Worm (Caenorhabditis elegans) whole organism, L3 larva: ENCODE data around the gene lgc-56.
A peak's percentile ranks its signal among the peaks of the same experiment; 100 is the strongest.

Experiments used
- ZK546.5 ChIP-seq: sonication (generic microtip); optimal IDR thresholded peaks from 2 replicates; lab custom pipeline; 2017; ENCODE audit warnings: missing biosample characterization, missing genetic modification characterization
- ama-1 ChIP-seq: fragments of 150-350 bp; optimal IDR thresholded peaks from 2 replicates; lab custom pipeline; 2018
- ceh-16 ChIP-seq: sonication (generic microtip); optimal IDR thresholded peaks from 2 replicates; lab custom pipeline; 2017; ENCODE audit warnings: missing biosample characterization, missing genetic modification characterization
- ceh-28 ChIP-seq: fragments of 150-350 bp; optimal IDR thresholded peaks from 2 replicates; lab custom pipeline; 2014; ENCODE audit warnings: missing biosample characterization, missing genetic modification reagents, missing genetic modification characterization
- ceh-9 ChIP-seq: sonication (generic microtip); optimal IDR thresholded peaks from 2 replicates; lab custom pipeline; 2018; ENCODE audit warnings: missing biosample characterization, missing genetic modification characterization
- daf-12 ChIP-seq: fragments of 150-350 bp; optimal IDR thresholded peaks from 2 replicates; lab custom pipeline; 2014; ENCODE audit warnings: missing biosample characterization, missing genetic modification reagents, missing genetic modification characterization
- egl-5 ChIP-seq: fragments of 150-350 bp; optimal IDR thresholded peaks from 2 replicates; lab custom pipeline; 2017; ENCODE audit warnings: missing biosample characterization, missing genetic modification reagents, missing genetic modification characterization, inconsistent platforms
- elt-2 ChIP-seq: sonication (generic microtip); optimal IDR thresholded peaks from 2 replicates; lab custom pipeline; 2016; ENCODE audit warnings: missing genetic modification reagents, mild to moderate bottlenecking, missing genetic modification characterization, missing compliant biosample characterization
- elt-3 ChIP-seq, 3 experiments: fragments of 150-350 bp in 1 of 3; sonication (generic microtip) in 2 of 3; optimal IDR thresholded peaks; 2 replicates in 2 of 3; 4 replicates in 1 of 3; lab custom pipeline; 2014 to 2017; ENCODE audit warnings: missing biosample characterization in 3 of 3, missing genetic modification characterization in 3 of 3
- eor-1 ChIP-seq, 2 experiments: fragments of 150-350 bp; optimal IDR thresholded peaks; 2 replicates each; lab custom pipeline; 2014 to 2018; ENCODE audit warnings: missing biosample characterization in 2 of 2, missing genetic modification characterization in 2 of 2
- fkh-10 ChIP-seq: sonication (generic microtip); optimal IDR thresholded peaks from 2 replicates; lab custom pipeline; 2017; ENCODE audit warnings: missing biosample characterization, missing genetic modification reagents, missing genetic modification characterization
- fkh-2 ChIP-seq: fragments of 150-350 bp; optimal IDR thresholded peaks from 2 replicates; lab custom pipeline; 2014; ENCODE audit warnings: missing biosample characterization, missing genetic modification reagents, missing genetic modification characterization
- hmg-11 ChIP-seq: sonication (generic microtip); optimal IDR thresholded peaks from 2 replicates; lab custom pipeline; 2016; ENCODE audit warnings: missing genetic modification characterization, missing compliant biosample characterization
- lin-15B ChIP-seq: fragments of 150-350 bp; optimal IDR thresholded peaks from 2 replicates; lab custom pipeline; 2014; ENCODE audit warnings: missing biosample characterization, missing genetic modification characterization
- lin-39 ChIP-seq: fragments of 150-350 bp; optimal IDR thresholded peaks from 2 replicates; lab custom pipeline; 2018; ENCODE audit warnings: missing biosample characterization, missing genetic modification reagents, missing genetic modification characterization
- lsy-12 ChIP-seq: sonication (generic microtip); optimal IDR thresholded peaks from 2 replicates; lab custom pipeline; 2016; ENCODE audit warnings: mild to moderate bottlenecking, missing genetic modification characterization, missing compliant biosample characterization
- mdl-1 ChIP-seq: fragments of 150-350 bp; optimal IDR thresholded peaks from 2 replicates; lab custom pipeline; 2014; ENCODE audit warnings: missing biosample characterization, missing genetic modification characterization
- nhr-11 ChIP-seq: fragments of 150-350 bp; optimal IDR thresholded peaks from 2 replicates; lab custom pipeline; 2014; ENCODE audit warnings: missing biosample characterization, missing genetic modification characterization
- nhr-12 ChIP-seq: fragments of 150-350 bp; optimal IDR thresholded peaks from 2 replicates; lab custom pipeline; 2014; ENCODE audit warnings: missing biosample characterization, missing genetic modification characterization
- nhr-23 ChIP-seq: fragments of 150-350 bp; optimal IDR thresholded peaks from 2 replicates; lab custom pipeline; 2014; ENCODE audit warnings: missing biosample characterization, missing genetic modification reagents, missing genetic modification characterization
- nhr-237 ChIP-seq: fragments of 150-350 bp; optimal IDR thresholded peaks from 2 replicates; lab custom pipeline; 2014; ENCODE audit warnings: missing biosample characterization, missing genetic modification characterization
- nhr-28 ChIP-seq: fragments of 150-350 bp; optimal IDR thresholded peaks from 2 replicates; lab custom pipeline; 2014; ENCODE audit warnings: missing biosample characterization, missing genetic modification characterization
- nhr-43 ChIP-seq: sonication (generic microtip); optimal IDR thresholded peaks from 2 replicates; lab custom pipeline; 2016; ENCODE audit warnings: mild to moderate bottlenecking, missing genetic modification characterization, missing compliant biosample characterization; ENCODE audit not compliant: poor library complexity, severe bottlenecking
- nhr-67 ChIP-seq: fragments of 150-350 bp; optimal IDR thresholded peaks from 2 replicates; lab custom pipeline; 2014; ENCODE audit warnings: missing biosample characterization, missing genetic modification characterization
- nhr-76 ChIP-seq: fragments of 150-350 bp; sonication (generic microtip); optimal IDR thresholded peaks from 5 replicates; lab custom pipeline; 2014; ENCODE audit warnings: missing biosample characterization, missing genetic modification characterization
- nhr-77 ChIP-seq: fragments of 150-350 bp; optimal IDR thresholded peaks from 2 replicates; lab custom pipeline; 2014; ENCODE audit warnings: missing biosample characterization, missing genetic modification characterization
- pha-4 ChIP-seq: fragments of 150-350 bp; optimal IDR thresholded peaks from 2 replicates; lab custom pipeline; 2014; ENCODE audit warnings: missing biosample characterization, missing genetic modification reagents, missing genetic modification characterization
- sea-2 ChIP-seq: fragments of 150-350 bp; sonication (generic microtip); optimal IDR thresholded peaks from 4 replicates; lab custom pipeline; 2014; ENCODE audit warnings: missing biosample characterization, missing genetic modification reagents, missing genetic modification characterization
- snpc-4 ChIP-seq: fragments of 150-350 bp; optimal IDR thresholded peaks from 2 replicates; lab custom pipeline; 2014; ENCODE audit warnings: missing biosample characterization, missing genetic modification characterization
- tbx-2 ChIP-seq: sonication (generic microtip); optimal IDR thresholded peaks from 2 replicates; lab custom pipeline; 2016; ENCODE audit warnings: mild to moderate bottlenecking, missing genetic modification characterization, missing compliant biosample characterization
- unc-39 ChIP-seq: sonication (generic microtip); optimal IDR thresholded peaks from 4 replicates; lab custom pipeline; 2017; ENCODE audit warnings: missing biosample characterization, missing genetic modification characterization
- unc-62 ChIP-seq: fragments of 150-350 bp; sonication (generic microtip); optimal IDR thresholded peaks from 4 replicates; lab custom pipeline; 2014; ENCODE audit warnings: missing biosample characterization, missing genetic modification reagents, missing genetic modification characterization
- zag-1 ChIP-seq: fragments of 150-350 bp; optimal IDR thresholded peaks from 2 replicates; lab custom pipeline; 2014; ENCODE audit warnings: missing biosample characterization, missing genetic modification characterization
- ztf-4 ChIP-seq: fragments of 150-350 bp; optimal IDR thresholded peaks from 2 replicates; lab custom pipeline; 2014; ENCODE audit warnings: missing biosample characterization, missing genetic modification characterization

The lgc-56 gene

DNA sequence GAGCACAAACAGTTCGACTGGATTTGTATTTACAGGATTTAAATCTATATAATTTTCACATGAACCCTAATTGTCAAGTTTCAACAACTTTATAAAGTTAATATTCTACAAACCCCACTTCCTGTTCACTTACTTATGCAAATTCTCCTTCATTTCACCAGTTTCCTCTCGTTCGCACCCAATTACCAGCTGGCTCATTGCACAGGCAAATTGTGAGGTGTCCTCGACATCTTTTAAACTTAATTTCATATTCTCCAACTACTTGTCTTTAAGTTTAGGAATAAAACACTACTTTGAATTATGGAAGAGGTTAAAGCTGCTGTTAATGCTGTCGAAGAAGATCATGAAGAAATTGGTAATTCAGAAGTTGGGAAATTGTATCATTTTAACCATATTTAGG, 42.3 kb downstream of the lgc-56 start, which contains the start of gene C27D6.1:
Gene C27D6.1, plus strand, starts transcription at position 301 of the 400 bp plus-strand sequence.
- TF ChIP-seq nhr-11 (tag; lab: Kevin White, UChicago) (no peak), unc-39 (tag; lab: Kevin White, UChicago) (no peak), nhr-237 (tag; lab: Kevin White, UChicago) (no peak), snpc-4 (no peak), ama-1 (lab: Kevin White, UChicago) (no peak)

DNA sequence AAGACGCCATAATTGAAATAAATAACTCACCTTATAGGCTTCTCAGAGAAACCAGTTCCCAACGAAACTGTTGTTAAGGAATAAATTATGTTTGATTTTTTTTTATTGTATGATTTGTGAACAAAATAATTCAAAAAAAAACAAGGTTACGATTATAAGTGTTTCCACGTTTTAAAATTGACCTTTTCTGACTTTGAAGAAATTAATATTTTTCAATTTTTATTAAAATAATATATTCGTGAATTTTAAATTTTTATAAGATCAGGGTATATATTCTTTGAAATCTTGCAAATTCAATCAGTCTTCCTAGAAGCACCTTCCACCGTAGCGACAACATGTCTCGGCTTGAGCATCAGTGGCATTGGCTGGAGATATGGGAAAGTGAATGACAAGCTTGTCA, 44.2 kb downstream of the lgc-56 start, which contains the start of gene C27D6.3:
Gene C27D6.3, minus strand, starts transcription at position 101 of the 400 bp plus-strand sequence.
- no peak for TF ChIP-seq ceh-16 (tag; lab: Kevin White, UChicago)
- TF ChIP-seq, all 47 proteins: peak for 0

ce11 chrII:5176934-5177333, 46.8 kb downstream of the lgc-56 start:
- TF ChIP-seq nhr-76 (no peak), hmg-11 (no peak), fkh-2 (tag; lab: Kevin White, UChicago) (no peak), ceh-9 (tag; lab: Kevin White, UChicago) (no peak), ama-1 (lab: Kevin White, UChicago) (no peak), ceh-16 (tag; lab: Kevin White, UChicago) (no peak), nhr-12 (tag; lab: Kevin White, UChicago) (no peak), nhr-23 (tag; lab: Kevin White, UChicago) (no peak), lsy-12 (tag; lab: Kevin White, UChicago) (no peak), lin-39 (no peak), ZK546.5 (tag; lab: Kevin White, UChicago) (no peak), nhr-11 (tag; lab: Kevin White, UChicago) (no peak)

DNA sequence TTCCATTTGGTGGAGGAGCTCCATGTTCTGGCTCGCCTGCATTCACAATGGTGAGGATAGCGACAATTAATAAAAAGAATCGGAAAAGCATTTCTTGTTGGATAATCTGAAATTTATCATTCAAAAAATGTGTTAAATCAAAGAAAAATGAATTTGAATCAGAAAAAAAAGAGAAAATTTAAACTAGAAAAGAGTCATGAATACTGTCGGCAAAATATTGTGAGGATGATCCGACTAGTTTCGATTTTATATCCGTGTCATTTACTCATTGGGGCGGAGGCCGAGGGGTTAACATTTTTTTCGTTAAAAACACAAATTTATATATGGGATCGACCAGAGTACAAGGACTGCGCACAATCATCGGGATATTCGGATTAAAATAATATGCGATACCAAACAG, 47.7 kb downstream of the lgc-56 start, which contains the start of gene C27D6.12:
Gene C27D6.12, minus strand, starts transcription at position 101 of the 400 bp plus-strand sequence.
- no peak for TF ChIP-seq nhr-77 (tag; lab: Kevin White, UChicago)
- TF ChIP-seq nhr-28 (tag; lab: Kevin White, UChicago), result no peak
- no peak for TF ChIP-seq lin-15B
- TF ChIP-seq ceh-28 (tag; lab: Kevin White, UChicago), result no peak
- no peak for TF ChIP-seq ceh-9 (tag; lab: Kevin White, UChicago)
- TF ChIP-seq tbx-2 (tag; lab: Kevin White, UChicago), result no peak
- TF ChIP-seq zag-1 (tag; lab: Kevin White, UChicago), result no peak
- no peak for TF ChIP-seq lsy-12 (tag; lab: Kevin White, UChicago)
- no peak for TF ChIP-seq nhr-11 (tag; lab: Kevin White, UChicago)
- TF ChIP-seq elt-3 (tag; optimal IDR thresholded peaks at IDR 0.05; lab: Kevin White, UChicago), result no peak
- no peak for TF ChIP-seq sea-2 (GFP tag; lab: Kevin White, UChicago)
- TF ChIP-seq unc-62 (GFP tag; lab: Kevin White, UChicago), result no peak
- TF ChIP-seq ztf-4 (tag; lab: Kevin White, UChicago), result no peak
- TF ChIP-seq, all 47 proteins: peak for 0

- TF ChIP-seq nhr-77 (tag; lab: Kevin White, UChicago) (no peak), ama-1 (lab: Kevin White, UChicago) (peak; percentile 23), fkh-10 (GFP tag; lab: Kevin White, UChicago) (no peak), mdl-1 (tag; lab: Kevin White, UChicago) (no peak), unc-62 (GFP tag; lab: Kevin White, UChicago) (no peak), ztf-4 (tag; lab: Kevin White, UChicago) (no peak), nhr-67 (tag; lab: Kevin White, UChicago) (no peak), nhr-43 (tag; lab: Kevin White, UChicago) (peak; percentile 36), pha-4 (no peak), elt-2 (tag; lab: Kevin White, UChicago) (peak; percentile 28), egl-5 (tag; lab: Kevin White, UChicago) (no peak)
These were observed 48.4 kb downstream of the lgc-56 start for ce11 chrII:5178609-5179008.

DNA sequence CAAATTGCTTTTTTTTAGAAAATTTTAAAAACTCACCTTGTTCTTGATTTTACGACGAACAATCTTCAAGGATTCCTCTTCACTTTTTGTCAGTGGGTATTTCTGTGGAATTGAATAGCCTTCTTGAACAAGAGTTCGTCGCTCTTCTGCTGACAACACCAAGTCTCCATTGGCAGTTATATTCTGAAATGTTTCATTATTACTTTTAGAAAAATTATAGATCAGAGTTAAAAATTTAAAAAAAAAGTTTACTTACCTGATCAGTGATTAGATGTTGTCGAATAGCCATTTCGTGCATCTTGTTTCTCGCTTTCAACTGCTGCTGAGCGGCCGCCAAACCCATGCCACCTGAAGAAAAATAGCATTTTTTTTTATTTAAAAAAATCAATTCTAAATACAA, 50.1 kb downstream of the lgc-56 start:
- TF ChIP-seq eor-1 (tag; optimal IDR thresholded peaks at IDR 0.05; lab: Kevin White, UChicago) (no peak), egl-5 (tag; lab: Kevin White, UChicago) (no peak), nhr-67 (tag; lab: Kevin White, UChicago) (no peak), daf-12 (no peak), nhr-12 (tag; lab: Kevin White, UChicago) (no peak), ceh-9 (tag; lab: Kevin White, UChicago) (no peak), ama-1 (lab: Kevin White, UChicago) (peak; percentile 48), zag-1 (tag; lab: Kevin White, UChicago) (no peak)
- TF ChIP-seq, all 47 proteins: peak for 1
